Worm (Caenorhabditis elegans): Measurements from ENCODE around the gene sre-44.

ce11 chrII:13974136-13974535, 24.7 kb downstream of the sre-44 start:
- TF ChIP-seq lin-13 (tag; optimal IDR thresholded peaks at IDR 0.05) (no peak), pha-4 (tag; optimal IDR thresholded peaks at IDR 0.05) (no peak), flh-1 (GFP tag; optimal IDR thresholded peaks at IDR 0.05) (no peak)

Data from whole organism, mixed stage, embryonic.